Fruit fly (Drosophila melanogaster): ENCODE results near the gene CG10479.

CG10479 gene

DNA sequence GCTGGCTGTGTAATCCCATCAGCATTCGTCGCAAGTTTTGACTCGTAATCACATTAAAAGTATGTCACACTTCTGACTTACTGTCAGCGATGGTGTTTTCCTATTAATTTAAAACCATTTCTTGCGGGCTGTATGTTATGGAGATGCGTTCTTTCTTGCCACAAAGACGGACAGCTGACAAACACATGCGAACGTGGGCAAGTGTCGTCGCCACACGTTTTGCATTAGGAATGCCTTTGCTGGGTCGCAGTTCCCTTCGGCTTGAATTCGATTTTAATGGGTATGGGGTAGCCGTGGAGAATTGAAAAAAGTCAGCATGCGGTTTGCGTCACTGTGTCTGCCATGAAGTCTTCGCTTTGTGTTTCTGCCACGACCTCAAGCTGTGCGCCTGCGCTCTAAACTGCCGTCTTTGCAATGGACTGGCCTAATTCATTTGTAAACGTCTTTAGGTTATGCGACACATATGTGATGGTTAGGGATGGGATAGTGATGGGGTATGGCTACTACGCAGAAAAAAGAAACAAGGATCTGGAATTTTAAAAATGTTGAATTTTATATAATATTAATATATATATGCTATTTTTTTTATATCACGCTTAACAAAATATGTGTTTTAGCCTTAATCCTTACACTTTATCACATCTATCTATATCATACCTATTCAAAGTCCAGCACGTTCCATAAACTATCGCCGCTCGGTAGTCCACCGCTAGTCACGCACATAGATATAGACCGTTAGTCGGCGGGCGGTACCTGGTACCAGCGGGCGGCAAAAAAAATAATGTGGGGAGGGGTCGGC is 18.1 kb upstream of the CG10479 start (continued):
- no peak for TF ChIP-seq Dip2 (GFP tag; IDR thresholded peaks at IDR 0.05)
- TF ChIP-seq HLH4C (GFP tag; IDR thresholded peaks at IDR 0.05; ENCODE audit: partially characterized antibody), result no peak
- TF ChIP-seq CG8281 (tag; optimal IDR thresholded peaks at IDR 0.05), result no peak
- no peak for TF ChIP-seq bcd (GFP tag; optimal IDR thresholded peaks at IDR 0.05)
- TF ChIP-seq ara (GFP tag; IDR thresholded peaks at IDR 0.05), result no peak; the same call in 1 of the 2 replicates
- TF ChIP-seq CG1832 (GFP tag; optimal IDR thresholded peaks at IDR 0.05), result no peak
- TF ChIP-seq chn (GFP tag; optimal IDR thresholded peaks at IDR 0.05), result no peak
- peak; percentile 72 for TF ChIP-seq Xrp1 (GFP tag; IDR thresholded peaks at IDR 0.05)
- TF ChIP-seq Ets97D (GFP tag; optimal IDR thresholded peaks at IDR 0.05), result no peak
- 0 out of 2 replicates have a peak, but pooled peaks have one; percentile 29 for TF ChIP-seq Ptx1 (GFP tag; IDR thresholded peaks at IDR 0.05)
- TF ChIP-seq Antp (GFP tag; optimal IDR thresholded peaks at IDR 0.05), result no peak
- TF ChIP-seq CG43689 (GFP tag; IDR thresholded peaks at IDR 0.05), result no peak
- TF ChIP-seq CG10321 (GFP tag; IDR thresholded peaks at IDR 0.05), result no peak
- peak; percentile 18 for TF ChIP-seq CG7271 (tag; optimal IDR thresholded peaks at IDR 0.05)
- peak; percentile 89 for TF ChIP-seq zen (tag; optimal IDR thresholded peaks at IDR 0.05)
- no peak for TF ChIP-seq CHES-1-like (GFP tag; optimal IDR thresholded peaks at IDR 0.05)
- no peak for TF ChIP-seq CG32772 (GFP tag; IDR thresholded peaks at IDR 0.05)
- no peak for TF ChIP-seq cas (GFP tag; IDR thresholded peaks at IDR 0.05)
- TF ChIP-seq sim (GFP tag; IDR thresholded peaks at IDR 0.05), result no peak
- peak; percentile 32; the same call in 1 of the 2 replicates for TF ChIP-seq CG6689 (GFP tag; IDR thresholded peaks at IDR 0.05)
- TF ChIP-seq tx (GFP tag; optimal IDR thresholded peaks at IDR 0.05), result no peak
- TF ChIP-seq CG33557 (GFP tag; optimal IDR thresholded peaks at IDR 0.05), result peak; percentile 0
- no peak for TF ChIP-seq BtbVII (GFP tag; optimal IDR thresholded peaks at IDR 0.05)
- TF ChIP-seq ken (GFP tag; IDR thresholded peaks at IDR 0.05), result no peak
- no peak for TF ChIP-seq CG6765 (GFP tag; optimal IDR thresholded peaks at IDR 0.05)
- TF ChIP-seq pan (optimal IDR thresholded peaks at IDR 0.05), result no peak
- peak in 1 of 2 experiments; percentile 11 for TF ChIP-seq pan (GFP tag; optimal IDR thresholded peaks at IDR 0.05 in 1 of 2, IDR thresholded peaks at IDR 0.05 in 1 of 2)
- peak; percentile 32; the same call in 1 of the 2 replicates for TF ChIP-seq CG2129 (GFP tag; IDR thresholded peaks at IDR 0.05; ENCODE audit: partially characterized antibody)
- TF ChIP-seq CG14667 (GFP tag; IDR thresholded peaks at IDR 0.05), result no peak
- no peak for TF ChIP-seq CG6854 (GFP tag; optimal IDR thresholded peaks at IDR 0.05)
- TF ChIP-seq dmrt11E (tag; optimal IDR thresholded peaks at IDR 0.05), result peak; percentile 44
- TF ChIP-seq grau (tag; optimal IDR thresholded peaks at IDR 0.05), result peak; percentile 22
- TF ChIP-seq Xbp1 (GFP tag; optimal IDR thresholded peaks at IDR 0.05), result no peak
- peak; percentile 18 for TF ChIP-seq CG4424 (GFP tag; optimal IDR thresholded peaks at IDR 0.05)
- TF ChIP-seq Sox100B (GFP tag; optimal IDR thresholded peaks at IDR 0.05), result peak; percentile 19
- TF ChIP-seq CG9797 (GFP tag; optimal IDR thresholded peaks at IDR 0.05), result no peak
- TF ChIP-seq sc (optimal IDR thresholded peaks at IDR 0.05), result no peak
- TF ChIP-seq sc (GFP tag; optimal IDR thresholded peaks at IDR 0.05), result no peak
- peak; percentile 48 for TF ChIP-seq Ssrp (tag; optimal IDR thresholded peaks at IDR 0.05)
- peak; percentile 41 for TF ChIP-seq Blimp-1 (GFP tag; optimal IDR thresholded peaks at IDR 0.05)
- no peak for TF ChIP-seq CG13296 (GFP tag; optimal IDR thresholded peaks at IDR 0.05)
- TF ChIP-seq CG4404 (GFP tag; IDR thresholded peaks at IDR 0.05), result peak; percentile 68
- no peak for TF ChIP-seq nom (GFP tag; optimal IDR thresholded peaks at IDR 0.05)
- TF ChIP-seq NC2β (GFP tag; optimal IDR thresholded peaks at IDR 0.05), result no peak
- TF ChIP-seq ewg (GFP tag; optimal IDR thresholded peaks at IDR 0.05), result peak; percentile 12
- no peak for TF ChIP-seq Nf-YA (GFP tag; IDR thresholded peaks at IDR 0.05)
- TF ChIP-seq tin (GFP tag; optimal IDR thresholded peaks at IDR 0.05), result no peak
- no peak for TF ChIP-seq cwo (GFP tag; optimal IDR thresholded peaks at IDR 0.05)
- no peak for TF ChIP-seq trh (GFP tag; optimal IDR thresholded peaks at IDR 0.05)
- peak; percentile 64 for TF ChIP-seq gem (tag; optimal IDR thresholded peaks at IDR 0.05)

All from whole organism, embryonic.